Fruit fly (Drosophila melanogaster) whole organism, embryonic: ENCODE data around the gene CG42841.

ENCODE experiments used
- ATbp ChIP-seq: fragments of 200-800 bp; sonication (Bioruptor generic); optimal IDR thresholded peaks from 2 replicates; lab custom pipeline; 2017; ENCODE audit warnings: missing biosample characterization, mild to moderate bottlenecking, missing genetic modification characterization, missing genetic modification reagents
- B-H1 ChIP-seq: fragments of 200-800 bp; sonication (Bioruptor generic); IDR thresholded peaks from 3 replicates; pipeline ENCODE4 v1.3.6; 2022; ENCODE audit warnings: missing biosample characterization, missing genetic modification characterization
- CG10654 ChIP-seq: fragments of 200-800 bp; sonication (Bioruptor generic); optimal IDR thresholded peaks from 2 replicates; lab custom pipeline; 2016; ENCODE audit warnings: missing biosample characterization, missing genetic modification characterization
- CG11456 ChIP-seq: fragments of 200-800 bp; sonication (Bioruptor generic); IDR thresholded peaks from 3 replicates; pipeline ENCODE4 v1.3.6; 2022; ENCODE audit warnings: missing biosample characterization, missing genetic modification characterization
- CG11723 ChIP-seq: fragments of 200-800 bp; sonication (Bioruptor generic); optimal IDR thresholded peaks from 2 replicates; lab custom pipeline; 2017; ENCODE audit warnings: missing biosample characterization, mild to moderate bottlenecking, missing genetic modification characterization
- CG12104 ChIP-seq: fragments of 200-800 bp; sonication (Bioruptor generic); optimal IDR thresholded peaks from 3 replicates; lab custom pipeline; 2016; ENCODE audit warnings: missing biosample characterization, missing genetic modification characterization
- CG13775 ChIP-seq: fragments of 200-800 bp; sonication (Bioruptor generic); optimal IDR thresholded peaks from 3 replicates; lab custom pipeline; 2017; ENCODE audit warnings: missing biosample characterization, mild to moderate bottlenecking, missing genetic modification characterization
- CG1529 ChIP-seq: fragments of 200-800 bp; sonication (Bioruptor generic); optimal IDR thresholded peaks from 3 replicates; lab custom pipeline; 2018; ENCODE audit warnings: missing biosample characterization, missing genetic modification characterization
- CG17802 ChIP-seq: fragments of 200-800 bp; sonication (Bioruptor generic); optimal IDR thresholded peaks from 2 replicates; lab custom pipeline; 2018; ENCODE audit warnings: missing biosample characterization, mild to moderate bottlenecking, missing genetic modification characterization, moderate library complexity
- CG2199 ChIP-seq: fragments of 200-800 bp; sonication (Bioruptor generic); IDR thresholded peaks from 3 replicates; pipeline ENCODE4 v1.3.6; 2022; ENCODE audit warnings: missing biosample characterization, missing genetic modification characterization
- CG2875 ChIP-seq: fragments of 200-800 bp; sonication (Bioruptor generic); optimal IDR thresholded peaks from 2 replicates; lab custom pipeline; 2017; ENCODE audit warnings: missing biosample characterization, mild to moderate bottlenecking, missing genetic modification characterization, missing genetic modification reagents
- CG4360 ChIP-seq: fragments of 200-800 bp; sonication (Bioruptor generic); IDR thresholded peaks from 2 replicates; pipeline ENCODE4 v1.3.6; 2022; ENCODE audit warnings: missing biosample characterization, missing genetic modification characterization
- CG4424 ChIP-seq: fragments of 200-800 bp; sonication (Bioruptor generic); optimal IDR thresholded peaks from 3 replicates; lab custom pipeline; 2016; ENCODE audit warnings: missing biosample characterization, missing genetic modification characterization
- CG4617 ChIP-seq: fragments of 200-800 bp; sonication (Bioruptor generic); optimal IDR thresholded peaks from 3 replicates; lab custom pipeline; 2016; ENCODE audit warnings: missing biosample characterization, missing genetic modification characterization, borderline replicate concordance
- CG4854 ChIP-seq: fragments of 200-800 bp; sonication (Bioruptor generic); optimal IDR thresholded peaks from 2 replicates; lab custom pipeline; 2016; ENCODE audit warnings: missing biosample characterization, missing genetic modification characterization, inconsistent platforms
- CG5953 ChIP-seq: fragments of 200-800 bp; sonication (Bioruptor generic); IDR thresholded peaks from 2 replicates; pipeline ENCODE4 v1.3.6; 2022; ENCODE audit warnings: missing biosample characterization, missing genetic modification characterization
- CG6272 ChIP-seq: fragments of 200-800 bp; sonication (Bioruptor generic); IDR thresholded peaks from 2 replicates; pipeline ENCODE4 v1.3.6; 2022; ENCODE audit warnings: missing biosample characterization, missing genetic modification characterization
- CG7928 ChIP-seq: fragments of 200-800 bp; sonication (Bioruptor generic); optimal IDR thresholded peaks from 2 replicates; lab custom pipeline; 2017; ENCODE audit warnings: missing biosample characterization, mild to moderate bottlenecking, missing genetic modification characterization
- CG8089 ChIP-seq: fragments of 200-800 bp; sonication (Bioruptor generic); optimal IDR thresholded peaks from 3 replicates; lab custom pipeline; 2016; ENCODE audit warnings: missing biosample characterization, missing genetic modification characterization
- CG8388 ChIP-seq: fragments of 200-800 bp; sonication (Bioruptor generic); optimal IDR thresholded peaks from 2 replicates; lab custom pipeline; 2019; ENCODE audit warnings: missing biosample characterization, mild to moderate bottlenecking, missing genetic modification characterization, moderate library complexity
- CoRest ChIP-seq: fragments of 200-800 bp; sonication (Bioruptor generic); optimal IDR thresholded peaks from 3 replicates; lab custom pipeline; 2018; ENCODE audit warnings: missing biosample characterization, mild to moderate bottlenecking, missing genetic modification characterization, moderate library complexity
- Dbx ChIP-seq: fragments of 200-800 bp; sonication (Bioruptor generic); IDR thresholded peaks from 3 replicates; pipeline ENCODE4 v1.3.6; 2022; ENCODE audit warnings: missing biosample characterization, missing genetic modification characterization
- Dip3 ChIP-seq: fragments of 200-800 bp; sonication (Bioruptor generic); optimal IDR thresholded peaks from 3 replicates; lab custom pipeline; 2016; ENCODE audit warnings: missing biosample characterization, missing genetic modification characterization
- E2f2 ChIP-seq: fragments of 200-800 bp; sonication (Bioruptor generic); IDR thresholded peaks from 2 replicates; pipeline ENCODE4 v1.3.6; 2022; ENCODE audit warnings: missing biosample characterization, missing genetic modification characterization
- Ets97D ChIP-seq: fragments of 200-800 bp; sonication (Bioruptor generic); optimal IDR thresholded peaks from 3 replicates; lab custom pipeline; 2016; ENCODE audit warnings: missing biosample characterization, missing genetic modification characterization
- HmgZ ChIP-seq: fragments of 200-800 bp; sonication (Bioruptor generic); optimal IDR thresholded peaks from 2 replicates; lab custom pipeline; 2018; ENCODE audit warnings: missing biosample characterization, mild to moderate bottlenecking, missing genetic modification characterization
- Hr3 ChIP-seq: fragments of 200-800 bp; sonication (Bioruptor generic); optimal IDR thresholded peaks from 3 replicates; lab custom pipeline; 2016; ENCODE audit warnings: missing biosample characterization, missing genetic modification characterization
- MTF-1 ChIP-seq: fragments of 200-800 bp; sonication (Bioruptor generic); optimal IDR thresholded peaks from 2 replicates; lab custom pipeline; 2018; ENCODE audit warnings: missing biosample characterization, mild to moderate bottlenecking, missing genetic modification characterization, borderline replicate concordance
- NC2β ChIP-seq: fragments of 200-800 bp; sonication (Bioruptor generic); optimal IDR thresholded peaks from 2 replicates; lab custom pipeline; 2016; ENCODE audit warnings: missing biosample characterization, missing genetic modification characterization
- NFAT ChIP-seq: fragments of 200-800 bp; sonication (Bioruptor generic); IDR thresholded peaks from 2 replicates; pipeline ENCODE4 v1.3.6; 2022; ENCODE audit warnings: missing biosample characterization, missing genetic modification characterization
- Optix ChIP-seq: fragments of 200-800 bp; sonication (Bioruptor generic); IDR thresholded peaks from 3 replicates; pipeline ENCODE4 v1.3.6; 2022; ENCODE audit warnings: missing biosample characterization, missing genetic modification characterization
- Pdp1 ChIP-seq, 2 experiments: fragments of 200-800 bp; sonication (Bioruptor generic); optimal IDR thresholded peaks; 3 replicates each; lab custom pipeline; 2016; ENCODE audit warnings: missing biosample characterization in 2 of 2, missing genetic modification characterization in 2 of 2, mild to moderate bottlenecking in 1 of 2, moderate library complexity in 1 of 2
- Poxn ChIP-seq: fragments of 200-800 bp; sonication (Bioruptor generic); IDR thresholded peaks from 2 replicates; pipeline ENCODE4 v1.3.6; 2022; ENCODE audit warnings: missing biosample characterization, missing genetic modification characterization
- Ravus ChIP-seq: fragments of 200-800 bp; sonication (Bioruptor generic); IDR thresholded peaks from 2 replicates; pipeline ENCODE4 v1.3.6; 2022; ENCODE audit warnings: missing biosample characterization, missing genetic modification characterization
- Rfx ChIP-seq: fragments of 200-800 bp; sonication (Bioruptor generic); IDR thresholded peaks from 2 replicates; pipeline ENCODE4 v1.3.6; 2022; ENCODE audit warnings: missing biosample characterization, missing genetic modification characterization
- al ChIP-seq: fragments of 200-800 bp; sonication (Bioruptor generic); IDR thresholded peaks from 2 replicates; pipeline ENCODE4 v1.3.6; 2022; ENCODE audit warnings: missing biosample characterization, missing genetic modification characterization
- az2 ChIP-seq: fragments of 200-800 bp; sonication (Bioruptor generic); optimal IDR thresholded peaks from 3 replicates; lab custom pipeline; 2016; ENCODE audit warnings: missing biosample characterization, missing genetic modification characterization
- crol ChIP-seq: fragments of 200-800 bp; sonication (Bioruptor generic); IDR thresholded peaks from 2 replicates; pipeline ENCODE4 v1.3.6; 2022; ENCODE audit warnings: missing biosample characterization, missing genetic modification characterization
- dan ChIP-seq: fragments of 200-800 bp; sonication (Bioruptor generic); IDR thresholded peaks from 2 replicates; pipeline ENCODE4 v1.3.6; 2022; ENCODE audit warnings: missing biosample characterization, missing genetic modification characterization
- danr ChIP-seq: fragments of 200-800 bp; sonication (Bioruptor generic); IDR thresholded peaks from 2 replicates; pipeline ENCODE4 v1.3.6; 2022; ENCODE audit warnings: missing biosample characterization, missing genetic modification characterization
- dati ChIP-seq: fragments of 200-800 bp; sonication (Bioruptor generic); IDR thresholded peaks from 2 replicates; pipeline ENCODE4 v1.3.6; 2022; ENCODE audit warnings: missing biosample characterization, missing genetic modification characterization
- eyg ChIP-seq: fragments of 200-800 bp; sonication (Bioruptor generic); optimal IDR thresholded peaks from 3 replicates; lab custom pipeline; 2016; ENCODE audit warnings: missing biosample characterization, missing genetic modification characterization
- gem ChIP-seq: fragments of 200-800 bp; sonication (Bioruptor generic); optimal IDR thresholded peaks from 2 replicates; lab custom pipeline; 2019; ENCODE audit warnings: missing biosample characterization, mild to moderate bottlenecking, missing genetic modification characterization, moderate library complexity
- gsb ChIP-seq: fragments of 200-800 bp; sonication (Bioruptor generic); IDR thresholded peaks from 2 replicates; pipeline ENCODE4 v1.3.6; 2022; ENCODE audit warnings: missing biosample characterization, missing genetic modification characterization
- ind ChIP-seq: fragments of 200-800 bp; sonication (Bioruptor generic); optimal IDR thresholded peaks from 3 replicates; lab custom pipeline; 2016; ENCODE audit warnings: missing biosample characterization, missing genetic modification characterization
- jing ChIP-seq: fragments of 200-800 bp; sonication (Bioruptor generic); optimal IDR thresholded peaks from 2 replicates; lab custom pipeline; 2018; ENCODE audit warnings: missing biosample characterization, mild to moderate bottlenecking, missing genetic modification characterization
- ken ChIP-seq: fragments of 200-800 bp; sonication (Bioruptor generic); IDR thresholded peaks from 3 replicates; pipeline ENCODE4 v1.3.6; 2022; ENCODE audit warnings: missing biosample characterization, missing genetic modification characterization
- lola ChIP-seq, 3 experiments: fragments of >200 bp in 2 of 3; fragments of 200-800 bp in 1 of 3; sonication (Bioruptor generic) in 1 of 3; optimal IDR thresholded peaks; 2 replicates each; lab custom pipeline; 2017 to 2019; ENCODE audit warnings: missing biosample characterization in 3 of 3, missing genetic modification characterization in 3 of 3, mild to moderate bottlenecking in 1 of 3, moderate library complexity in 1 of 3
- org-1 ChIP-seq: fragments of 200-800 bp; sonication (Bioruptor generic); optimal IDR thresholded peaks from 2 replicates; lab custom pipeline; 2017; ENCODE audit warnings: missing biosample characterization, missing genetic modification characterization
- sens ChIP-seq: fragments of 200-800 bp; sonication (Bioruptor generic); peaks from one replicate; lab custom pipeline; 2016; ENCODE audit warnings: missing biosample characterization, missing genetic modification characterization
- z ChIP-seq: fragments of 200-800 bp; sonication (Bioruptor generic); IDR thresholded peaks from 3 replicates; pipeline ENCODE4 v1.3.6; 2022; ENCODE audit warnings: missing biosample characterization, missing genetic modification characterization

The CG42841 gene

dm6 chr3L:1962964-1963363 lies 42.5 kb downstream of the CG42841 start, which contains the start of gene SCOT (continued):
- TF ChIP-seq sens (peak; percentile 97), CG6272 (GFP tag; lab: Robert Waterston, UW) (peak; percentile 50; the same call in 1 of the 2 replicates), crol (GFP tag; lab: Robert Waterston, UW) (peak; percentile 17; the same call in 1 of the 2 replicates), Dip3 (GFP tag; lab: Kevin White, UChicago) (peak; percentile 55), gsb (GFP tag; lab: Robert Waterston, UW) (peak; percentile 45), CG4854 (GFP tag; lab: Kevin White, UChicago) (no peak), CG17802 (tag; lab: Kevin White, UChicago) (peak; percentile 51), CG8089 (GFP tag; lab: Kevin White, UChicago) (peak; percentile 48), CG10654 (GFP tag; lab: Kevin White, UChicago) (no peak), ken (GFP tag; lab: Robert Waterston, UW) (peak; percentile 72; the same call in 2 of the 3 replicates), Hr3 (GFP tag; lab: Kevin White, UChicago) (peak; percentile 55), CG2199 (no peak), Rfx (peak; percentile 74), az2 (GFP tag; lab: Kevin White, UChicago) (peak; percentile 77), z (GFP tag; lab: Robert Waterston, UW) (no peak), Ets97D (GFP tag; lab: Kevin White, UChicago) (peak; percentile 17), gem (tag; lab: Kevin White, UChicago) (no peak), lola (GFP tag; optimal IDR thresholded peaks at IDR 0.05; lab: Kevin White, UChicago) (no peak), CG12104 (GFP tag; lab: Kevin White, UChicago) (no peak), CG11456 (GFP tag; lab: Robert Waterston, UW) (peak; percentile 77), CG1529 (GFP tag; lab: Kevin White, UChicago) (peak; percentile 43), NC2β (GFP tag; lab: Kevin White, UChicago) (peak; percentile 58), al (GFP tag; lab: Robert Waterston, UW) (peak; percentile 43; the same call in 1 of the 2 replicates), CG8388 (GFP tag; lab: Kevin White, UChicago) (no peak), org-1 (peak; percentile 41), Poxn (GFP tag; lab: Robert Waterston, UW) (0 out of 2 replicates have a peak, but pooled peaks have one; percentile 11), dati (GFP tag; lab: Robert Waterston, UW) (peak; percentile 58), CG5953 (peak; percentile 84), CG11723 (no peak), MTF-1 (GFP tag; lab: Kevin White, UChicago) (no peak), dan (GFP tag; lab: Robert Waterston, UW) (0 out of 2 replicates have a peak, but pooled peaks have one; percentile 40), NFAT (GFP tag; lab: Robert Waterston, UW) (no peak), jing (GFP tag; lab: Kevin White, UChicago) (peak; percentile 57), E2f2 (GFP tag; lab: Robert Waterston, UW) (peak; percentile 57; the same call in 1 of the 2 replicates), Pdp1 (GFP tag; optimal IDR thresholded peaks at IDR 0.05; lab: Kevin White, UChicago) (peak in 1 of 2 experiments; percentile 48), CG4617 (no peak), CG4424 (GFP tag; lab: Kevin White, UChicago) (no peak), CoRest (tag; lab: Kevin White, UChicago) (peak; percentile 64), B-H1 (GFP tag; lab: Robert Waterston, UW) (peak; percentile 60; the same call in 2 of the 3 replicates), Ravus (no peak; the same call in 1 of the 2 replicates), Dbx (GFP tag; lab: Robert Waterston, UW) (peak; percentile 13; the same call in 1 of the 3 replicates), eyg (peak; percentile 50), CG13775 (GFP tag; lab: Kevin White, UChicago) (peak; percentile 20), ind (GFP tag; lab: Kevin White, UChicago) (peak; percentile 66), ATbp (peak; percentile 69), Optix (GFP tag; lab: Robert Waterston, UW) (peak; percentile 81), danr (GFP tag; lab: Robert Waterston, UW) (peak; percentile 52; the same call in 1 of the 2 replicates), CG2875 (peak; percentile 69), CG7928 (GFP tag; lab: Kevin White, UChicago) (no peak), HmgZ (tag; lab: Kevin White, UChicago) (peak; percentile 42), CG4360 (GFP tag; lab: Robert Waterston, UW) (peak; percentile 39; the same call in 1 of the 2 replicates)
